Fruit fly (Drosophila melanogaster) Kc167 (cell line): ENCODE results near the gene CG12617.

ENCODE experiments used
- Myc ChIP-seq: fragments of >200 bp; optimal IDR thresholded peaks from 2 replicates; lab custom pipeline; 2017; ENCODE audit warnings: missing external identifiers
- Sin3A ChIP-seq: fragments of >200 bp; optimal IDR thresholded peaks from 2 replicates; lab custom pipeline; 2018; ENCODE audit warnings: missing external identifiers
- h ChIP-seq: fragments of >200 bp; optimal IDR thresholded peaks from 3 replicates; lab custom pipeline; 2018; ENCODE audit warnings: missing external identifiers
- insv ChIP-seq: fragments of >200 bp; optimal IDR thresholded peaks from 3 replicates; lab custom pipeline; 2018; ENCODE audit warnings: missing external identifiers
- psq ChIP-seq: fragments of >200 bp; optimal IDR thresholded peaks from 2 replicates; lab custom pipeline; 2017; ENCODE audit warnings: missing external identifiers
- ttk ChIP-seq: sonication (Bioruptor generic); optimal IDR thresholded peaks from 2 replicates; lab custom pipeline; 2017; ENCODE audit warnings: missing external identifiers

DNA sequence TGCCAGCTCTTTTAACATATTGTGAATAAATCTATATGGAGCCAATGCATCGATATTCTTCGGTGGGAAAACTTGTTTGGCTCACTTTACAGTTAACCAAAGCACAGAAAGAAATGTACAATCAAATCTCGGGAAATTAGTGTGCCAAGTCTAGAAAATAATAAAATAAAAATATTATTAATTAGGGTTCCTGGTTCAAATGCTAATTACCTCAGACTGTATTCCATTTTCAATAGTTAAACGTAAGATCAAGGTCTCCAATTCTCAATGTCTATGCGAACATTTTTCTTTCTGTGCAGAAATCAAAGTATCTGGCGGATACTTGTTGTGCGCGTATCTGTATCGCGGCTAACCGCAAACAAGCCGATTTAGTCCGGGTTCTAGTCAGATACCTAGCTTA, 40.4 kb downstream of the CG12617 start:
- TF ChIP-seq insv, result no peak
- TF ChIP-seq Myc (lab: Kevin White, UChicago), result no peak
- TF ChIP-seq h, result no peak
- no peak for TF ChIP-seq psq (lab: Kevin White, UChicago)
- TF ChIP-seq Sin3A (lab: Kevin White, UChicago), result no peak
- TF ChIP-seq ttk, result no peak
